Worm (Caenorhabditis elegans) whole organism, L4 larva: ENCODE data around the gene fbxc-34.

Experiments
- mdl-1 ChIP-seq, 2 experiments: fragments of 150-350 bp in 1 of 2; sonication (generic microtip) in 1 of 2; optimal IDR thresholded peaks; 2 replicates each; lab custom pipeline; 2014 to 2017; ENCODE audit warnings: missing biosample characterization in 2 of 2, missing genetic modification characterization in 2 of 2
- mxl-2 ChIP-seq: fragments of 200-800 bp; sonication (Bioruptor generic); conservative IDR thresholded peaks from 2 replicates; pipeline ENCODE4 v1.3.6; 2022; ENCODE audit warnings: missing genetic modification reagents, missing genetic modification characterization, missing compliant biosample characterization
- unc-130 ChIP-seq: sonication (generic microtip); optimal IDR thresholded peaks from 2 replicates; lab custom pipeline; 2016; ENCODE audit warnings: missing genetic modification reagents, missing genetic modification characterization, missing compliant biosample characterization

DNA sequence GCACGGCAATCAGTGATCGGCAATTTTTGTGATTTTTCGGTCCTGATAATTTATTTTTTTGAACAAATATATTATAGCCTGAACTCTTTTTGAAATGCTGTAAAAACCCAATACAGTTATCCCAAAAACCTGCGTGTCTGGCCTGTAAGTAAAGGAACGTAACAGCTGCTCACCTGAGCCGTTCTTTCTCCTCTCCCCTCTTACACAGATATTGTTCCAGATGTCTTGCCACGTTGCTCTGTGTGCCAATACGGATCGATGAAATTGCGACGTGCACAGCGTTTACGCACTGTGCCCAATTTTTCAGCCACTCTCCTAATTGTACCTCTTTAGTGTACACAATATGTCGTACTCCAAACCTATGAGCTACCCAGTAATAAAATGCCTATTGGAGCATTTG lies 27.6 kb downstream of the fbxc-34 start, which contains the start of gene sdz-4:
- TF ChIP-seq unc-130 = no peak
- no peak for TF ChIP-seq mxl-2 (GFP tag; lab: Robert Waterston, UW)
- no peak for TF ChIP-seq mdl-1 (tag; optimal IDR thresholded peaks at IDR 0.05; lab: Kevin White, UChicago)
